Fruit fly (Drosophila melanogaster) whole organism, embryonic: Measurements from ENCODE around the gene scrib.

Experiments used
- BtbVII ChIP-seq: fragments of 200-800 bp; sonication (Bioruptor generic); optimal IDR thresholded peaks from 3 replicates; lab custom pipeline; 2017; ENCODE audit warnings: missing biosample characterization, mild to moderate bottlenecking, missing genetic modification characterization
- CG12155 ChIP-seq: fragments of 200-800 bp; sonication (Bioruptor generic); optimal IDR thresholded peaks from 3 replicates; lab custom pipeline; 2016; ENCODE audit warnings: missing biosample characterization, missing genetic modification characterization
- CG12219 ChIP-seq: fragments of 200-800 bp; sonication (Bioruptor generic); optimal IDR thresholded peaks from 3 replicates; lab custom pipeline; 2018; ENCODE audit warnings: missing biosample characterization, mild to moderate bottlenecking, missing genetic modification characterization
- CG12236 ChIP-seq: fragments of 200-800 bp; sonication (Bioruptor generic); optimal IDR thresholded peaks from 2 replicates; lab custom pipeline; 2016; ENCODE audit warnings: missing biosample characterization, missing genetic modification characterization
- CG14965 ChIP-seq: fragments of 200-800 bp; sonication (Bioruptor generic); optimal IDR thresholded peaks from 2 replicates; lab custom pipeline; 2016; ENCODE audit warnings: missing biosample characterization, missing genetic modification characterization, borderline replicate concordance
- CG15011 ChIP-seq: fragments of 200-800 bp; sonication (Bioruptor generic); optimal IDR thresholded peaks from 3 replicates; lab custom pipeline; 2018; ENCODE audit warnings: missing biosample characterization, mild to moderate bottlenecking, missing genetic modification characterization
- CG1602 ChIP-seq: fragments of 200-800 bp; sonication (Bioruptor generic); optimal IDR thresholded peaks from 3 replicates; lab custom pipeline; 2016; ENCODE audit warnings: missing biosample characterization, missing genetic modification characterization
- CG1647 ChIP-seq: fragments of 200-800 bp; sonication (Bioruptor generic); optimal IDR thresholded peaks from 3 replicates; lab custom pipeline; 2016; ENCODE audit warnings: missing biosample characterization, missing genetic modification characterization
- CG16813 ChIP-seq: fragments of 200-800 bp; sonication (Bioruptor generic); IDR thresholded peaks from 3 replicates; pipeline ENCODE4 v1.3.6; 2022; ENCODE audit warnings: missing biosample characterization, missing genetic modification characterization; ENCODE audit not compliant: partially characterized antibody
- CG17359 ChIP-seq: fragments of 200-800 bp; sonication (Bioruptor generic); optimal IDR thresholded peaks from 3 replicates; lab custom pipeline; 2018; ENCODE audit warnings: missing biosample characterization, mild to moderate bottlenecking, missing genetic modification characterization, moderate library complexity
- CG17361 ChIP-seq: fragments of 200-800 bp; sonication (Bioruptor generic); IDR thresholded peaks from 3 replicates; pipeline ENCODE4 v1.3.6; 2022; ENCODE audit warnings: missing biosample characterization, missing genetic modification characterization
- CG17829 ChIP-seq: fragments of 200-800 bp; optimal IDR thresholded peaks from 2 replicates; lab custom pipeline; 2019; ENCODE audit warnings: missing biosample characterization, mild to moderate bottlenecking, missing genetic modification characterization, moderate library complexity
- CG1792 ChIP-seq: fragments of 200-800 bp; sonication (Bioruptor generic); optimal IDR thresholded peaks from 2 replicates; lab custom pipeline; 2016; ENCODE audit warnings: missing biosample characterization, missing genetic modification characterization
- CG2120 ChIP-seq: fragments of 200-800 bp; sonication (Bioruptor generic); optimal IDR thresholded peaks from 3 replicates; lab custom pipeline; 2016; ENCODE audit warnings: missing biosample characterization, missing genetic modification characterization
- CG30403 ChIP-seq: fragments of 200-800 bp; sonication (Bioruptor generic); optimal IDR thresholded peaks from 3 replicates; lab custom pipeline; 2016; ENCODE audit warnings: missing biosample characterization, missing genetic modification characterization
- CG43689 ChIP-seq: fragments of 200-800 bp; sonication (Bioruptor generic); IDR thresholded peaks from 2 replicates; pipeline ENCODE4 v1.3.6; 2022; ENCODE audit warnings: missing biosample characterization, missing genetic modification characterization
- CG4404 ChIP-seq: fragments of 200-800 bp; sonication (Bioruptor generic); IDR thresholded peaks from 2 replicates; pipeline ENCODE4 v1.3.6; 2022; ENCODE audit warnings: missing biosample characterization, missing genetic modification characterization
- CG4707 ChIP-seq: fragments of 200-800 bp; sonication (Bioruptor generic); optimal IDR thresholded peaks from 2 replicates; lab custom pipeline; 2018; ENCODE audit warnings: missing biosample characterization, mild to moderate bottlenecking, missing genetic modification characterization, moderate library complexity
- CG6689 ChIP-seq: fragments of 200-800 bp; sonication (Bioruptor generic); IDR thresholded peaks from 2 replicates; pipeline ENCODE4 v1.3.6; 2022; ENCODE audit warnings: missing biosample characterization, missing genetic modification characterization
- CG6765 ChIP-seq: fragments of 200-800 bp; sonication (Bioruptor generic); optimal IDR thresholded peaks from 3 replicates; lab custom pipeline; 2017; ENCODE audit warnings: missing biosample characterization, mild to moderate bottlenecking, missing genetic modification characterization
- CG9797 ChIP-seq: fragments of 200-800 bp; sonication (Bioruptor generic); optimal IDR thresholded peaks from 3 replicates; lab custom pipeline; 2018; ENCODE audit warnings: missing biosample characterization, mild to moderate bottlenecking, missing genetic modification characterization
- D19A ChIP-seq: fragments of 200-800 bp; optimal IDR thresholded peaks from 3 replicates; lab custom pipeline; 2019; ENCODE audit warnings: missing biosample characterization, mild to moderate bottlenecking, missing genetic modification characterization, moderate library complexity
- Eip74EF ChIP-seq, 2 experiments: fragments of 200-800 bp in 1 of 2; fragments of >200 bp in 1 of 2; sonication (Bioruptor generic) in 1 of 2; optimal IDR thresholded peaks; 2 replicates each; lab custom pipeline; 2017 to 2019; ENCODE audit warnings: missing biosample characterization in 2 of 2, missing genetic modification characterization in 2 of 2, mild to moderate bottlenecking in 1 of 2, moderate library complexity in 1 of 2
- Ets65A ChIP-seq: fragments of 200-800 bp; sonication (Bioruptor generic); peaks from one replicate; lab custom pipeline; 2016; ENCODE audit warnings: missing biosample characterization, missing genetic modification characterization
- Hey ChIP-seq: fragments of 200-800 bp; sonication (Bioruptor generic); optimal IDR thresholded peaks from 3 replicates; lab custom pipeline; 2018; ENCODE audit warnings: missing biosample characterization, mild to moderate bottlenecking, missing genetic modification characterization
- Hr39 ChIP-seq: fragments of >200 bp; optimal IDR thresholded peaks from 2 replicates; lab custom pipeline; 2017
- NK7.1 ChIP-seq: fragments of 200-800 bp; sonication (Bioruptor generic); optimal IDR thresholded peaks from 3 replicates; lab custom pipeline; 2016; ENCODE audit warnings: missing biosample characterization, missing genetic modification characterization
- Optix ChIP-seq: fragments of 200-800 bp; sonication (Bioruptor generic); IDR thresholded peaks from 3 replicates; pipeline ENCODE4 v1.3.6; 2022; ENCODE audit warnings: missing biosample characterization, missing genetic modification characterization
- PHDP ChIP-seq: fragments of 200-800 bp; sonication (Bioruptor generic); optimal IDR thresholded peaks from 3 replicates; lab custom pipeline; 2018; ENCODE audit warnings: missing biosample characterization, mild to moderate bottlenecking, missing genetic modification characterization, moderate library complexity
- Ptx1 ChIP-seq: fragments of 200-800 bp; sonication (Bioruptor generic); IDR thresholded peaks from 2 replicates; pipeline ENCODE4 v1.3.6; 2022; ENCODE audit warnings: missing biosample characterization, missing genetic modification characterization
- Xrp1 ChIP-seq: fragments of 200-800 bp; sonication (Bioruptor generic); IDR thresholded peaks from 2 replicates; pipeline ENCODE4 v1.3.6; 2022; ENCODE audit warnings: missing biosample characterization, missing genetic modification characterization
- amos ChIP-seq: fragments of 200-800 bp; sonication (Bioruptor generic); IDR thresholded peaks from 2 replicates; pipeline ENCODE4 v1.3.6; 2022; ENCODE audit warnings: missing biosample characterization, missing genetic modification characterization; ENCODE audit not compliant: partially characterized antibody
- ap ChIP-seq: fragments of 200-800 bp; sonication (Bioruptor generic); IDR thresholded peaks from 2 replicates; pipeline ENCODE4 v1.3.6; 2022; ENCODE audit warnings: missing biosample characterization, missing genetic modification characterization
- bbx ChIP-seq: fragments of 200-800 bp; sonication (Bioruptor generic); IDR thresholded peaks from 2 replicates; pipeline ENCODE4 v1.3.6; 2022; ENCODE audit warnings: missing biosample characterization, missing genetic modification characterization; ENCODE audit not compliant: partially characterized antibody
- cas ChIP-seq: fragments of 200-800 bp; sonication (Bioruptor generic); IDR thresholded peaks from 2 replicates; pipeline ENCODE4 v1.3.6; 2022; ENCODE audit warnings: missing biosample characterization, missing genetic modification characterization
- caup ChIP-seq: fragments of 200-800 bp; sonication (Bioruptor generic); optimal IDR thresholded peaks from 3 replicates; lab custom pipeline; 2017; ENCODE audit warnings: missing biosample characterization, mild to moderate bottlenecking, missing genetic modification characterization, moderate library complexity; ENCODE audit not compliant: severe bottlenecking
- chif ChIP-seq, 2 experiments: fragments of 200-800 bp; sonication (Bioruptor generic); optimal IDR thresholded peaks; 3 replicates each; lab custom pipeline; 2016; ENCODE audit warnings: missing biosample characterization in 2 of 2, missing genetic modification characterization in 2 of 2
- dmrt99B ChIP-seq: fragments of 200-800 bp; sonication (Bioruptor generic); optimal IDR thresholded peaks from 2 replicates; lab custom pipeline; 2018; ENCODE audit warnings: missing biosample characterization, mild to moderate bottlenecking, missing genetic modification characterization, moderate library complexity
- dpn ChIP-seq, 2 experiments: fragments of 200-800 bp; sonication (Bioruptor generic); optimal IDR thresholded peaks; 3 replicates each; lab custom pipeline; 2016; ENCODE audit warnings: missing biosample characterization in 2 of 2, missing genetic modification characterization in 2 of 2
- en ChIP-seq: fragments of 200-800 bp; sonication (Bioruptor generic); optimal IDR thresholded peaks from 2 replicates; lab custom pipeline; 2016; ENCODE audit warnings: missing biosample characterization, missing genetic modification characterization
- fd96Cb ChIP-seq: fragments of 200-800 bp; sonication (Bioruptor generic); optimal IDR thresholded peaks from 2 replicates; lab custom pipeline; 2018; ENCODE audit warnings: missing biosample characterization, mild to moderate bottlenecking, missing genetic modification characterization, moderate library complexity
- gro ChIP-seq: fragments of 200-800 bp; sonication (Bioruptor generic); optimal IDR thresholded peaks from 2 replicates; lab custom pipeline; 2016; ENCODE audit warnings: missing biosample characterization, missing genetic modification characterization
- gsb-n ChIP-seq: fragments of 200-800 bp; sonication (Bioruptor generic); optimal IDR thresholded peaks from 3 replicates; lab custom pipeline; 2018; ENCODE audit warnings: missing biosample characterization, mild to moderate bottlenecking, missing genetic modification characterization
- lab ChIP-seq: fragments of 200-800 bp; sonication (Bioruptor generic); optimal IDR thresholded peaks from 3 replicates; lab custom pipeline; 2017; ENCODE audit warnings: missing biosample characterization, missing genetic modification characterization, mild to moderate bottlenecking, moderate library complexity, missing genetic modification reagents
- pho ChIP-seq: fragments of 200-800 bp; sonication (Bioruptor generic); optimal IDR thresholded peaks from 2 replicates; lab custom pipeline; 2016; ENCODE audit warnings: missing biosample characterization, missing genetic modification characterization
- prd ChIP-seq, 3 experiments: fragments of >200 bp in 2 of 3; fragments of 200-800 bp in 1 of 3; sonication (Bioruptor generic) in 1 of 3; optimal IDR thresholded peaks in 2 of 3; IDR thresholded peaks in 1 of 3; 2 replicates in 2 of 3; 3 replicates in 1 of 3; pipeline versions ENCODE4 v1.3.6 to Lab custom; 2017 to 2022; ENCODE audit warnings: missing biosample characterization in 1 of 3, missing genetic modification characterization in 1 of 3
- slp2 ChIP-seq: fragments of 200-800 bp; sonication (Bioruptor generic); optimal IDR thresholded peaks from 2 replicates; lab custom pipeline; 2016; ENCODE audit warnings: missing biosample characterization, missing genetic modification characterization
- tap ChIP-seq: fragments of 200-800 bp; optimal IDR thresholded peaks from 3 replicates; lab custom pipeline; 2019; ENCODE audit warnings: missing biosample characterization, mild to moderate bottlenecking, missing genetic modification characterization, moderate library complexity
- tin ChIP-seq: fragments of 200-800 bp; sonication (Bioruptor generic); optimal IDR thresholded peaks from 3 replicates; lab custom pipeline; 2016; ENCODE audit warnings: missing biosample characterization, missing genetic modification characterization
- ttk ChIP-seq: fragments of 200-800 bp; sonication (Bioruptor generic); IDR thresholded peaks from 2 replicates; pipeline ENCODE4 v2.1.2; 2022; ENCODE audit warnings: missing biosample characterization, missing genetic modification characterization
- yki ChIP-seq: fragments of >200 bp; optimal IDR thresholded peaks from 3 replicates; lab custom pipeline; 2018

scrib gene

dm6 chr3R:26568137-26568727, 32.1 kb downstream of the scrib start (continued):
- TF ChIP-seq NK7.1 (GFP tag; lab: Kevin White, UChicago): peak; percentile 3
- no peak for TF ChIP-seq CG17361 (GFP tag; lab: Robert Waterston, UW)
- TF ChIP-seq CG2120 (GFP tag; lab: Kevin White, UChicago): peak; percentile 3
- no peak for TF ChIP-seq tap (tag; lab: Kevin White, UChicago)
- TF ChIP-seq D19A: no peak
- TF ChIP-seq Xrp1 (GFP tag; lab: Robert Waterston, UW): no peak
- no peak for TF ChIP-seq chif (GFP tag; optimal IDR thresholded peaks at IDR 0.05; lab: Kevin White, UChicago)
- no peak for TF ChIP-seq dpn (GFP tag; optimal IDR thresholded peaks at IDR 0.05; lab: Kevin White, UChicago)
- peak; percentile 56 for TF ChIP-seq BtbVII (GFP tag; lab: Kevin White, UChicago)
- TF ChIP-seq tin (GFP tag; lab: Kevin White, UChicago): no peak
- no peak for TF ChIP-seq CG1602 (GFP tag; lab: Kevin White, UChicago)
- no peak for TF ChIP-seq slp2 (GFP tag; lab: Kevin White, UChicago)
- TF ChIP-seq yki (lab: Kevin White, UChicago): no peak
- TF ChIP-seq en (GFP tag; lab: Kevin White, UChicago): no peak
- peak; percentile 6 for TF ChIP-seq CG14965 (GFP tag; lab: Kevin White, UChicago)
- no peak for TF ChIP-seq CG15011
- no peak for TF ChIP-seq CG17829
- no peak for TF ChIP-seq Ets65A (GFP tag; lab: Kevin White, UChicago)
- TF ChIP-seq amos (GFP tag; lab: Robert Waterston, UW): peak; percentile 8; the same call in 1 of the 2 replicates
- TF ChIP-seq Optix (GFP tag; lab: Robert Waterston, UW): no peak
- no peak for TF ChIP-seq pho (GFP tag; lab: Kevin White, UChicago)
- TF ChIP-seq dmrt99B (tag; lab: Kevin White, UChicago): peak; percentile 14
- TF ChIP-seq CG12236 (GFP tag; lab: Kevin White, UChicago): no peak
- TF ChIP-seq gro: no peak
- no peak for TF ChIP-seq bbx (GFP tag; lab: Robert Waterston, UW)
- TF ChIP-seq Ptx1 (GFP tag; lab: Robert Waterston, UW): no peak
- TF ChIP-seq cas: no peak
- no peak for TF ChIP-seq CG6689 (GFP tag; lab: Robert Waterston, UW)
- TF ChIP-seq CG4404 (GFP tag; lab: Robert Waterston, UW): no peak
- TF ChIP-seq lab (GFP tag; lab: Kevin White, UChicago): peak; percentile 49
- no peak for TF ChIP-seq gsb-n
- TF ChIP-seq ttk: no peak
- no peak for TF ChIP-seq CG1792 (GFP tag; lab: Kevin White, UChicago)
- no peak for TF ChIP-seq CG17359 (tag; lab: Kevin White, UChicago)
- TF ChIP-seq CG12155 (GFP tag; lab: Kevin White, UChicago): no peak
- no peak for TF ChIP-seq Hr39
- TF ChIP-seq Hey (tag; lab: Kevin White, UChicago): peak; percentile 79
- TF ChIP-seq CG30403: no peak
- TF ChIP-seq ap: no peak
- peak; percentile 42 for TF ChIP-seq caup (GFP tag; lab: Kevin White, UChicago)
- peak; percentile 47 for TF ChIP-seq CG6765 (GFP tag; lab: Kevin White, UChicago)
- TF ChIP-seq Eip74EF (GFP tag; optimal IDR thresholded peaks at IDR 0.05; lab: Kevin White, UChicago): peak in 1 of 2 experiments; percentile 41
- no peak for TF ChIP-seq prd (optimal IDR thresholded peaks at IDR 0.05; lab: Kevin White, UChicago)
- no peak for TF ChIP-seq prd (GFP tag; IDR thresholded peaks at IDR 0.05; lab: Robert Waterston, UW)
- no peak for TF ChIP-seq fd96Cb
- no peak for TF ChIP-seq CG1647
- no peak for TF ChIP-seq CG43689 (GFP tag; lab: Robert Waterston, UW)
- no peak for TF ChIP-seq CG9797 (GFP tag; lab: Kevin White, UChicago)
- no peak for TF ChIP-seq PHDP (tag; lab: Kevin White, UChicago)
- no peak for TF ChIP-seq CG12219 (GFP tag; lab: Kevin White, UChicago)
- no peak for TF ChIP-seq CG4707 (GFP tag; lab: Kevin White, UChicago)
- TF ChIP-seq CG16813: no peak
